Worm (Caenorhabditis elegans) whole organism, L3 larva: ENCODE measurements around the gene Y38C1AA.6.

Experiments used
- ZK546.5 ChIP-seq: sonication (generic microtip); optimal IDR thresholded peaks from 2 replicates; lab custom pipeline; 2017; ENCODE audit warnings: missing biosample characterization, missing genetic modification characterization
- aly-2 ChIP-seq: fragments of 150-350 bp; optimal IDR thresholded peaks from 2 replicates; lab custom pipeline; 2014; ENCODE audit warnings: missing biosample characterization, missing genetic modification characterization
- ama-1 ChIP-seq: fragments of 150-350 bp; optimal IDR thresholded peaks from 2 replicates; lab custom pipeline; 2018
- ceh-16 ChIP-seq: sonication (generic microtip); optimal IDR thresholded peaks from 2 replicates; lab custom pipeline; 2017; ENCODE audit warnings: missing biosample characterization, missing genetic modification characterization
- ceh-28 ChIP-seq: fragments of 150-350 bp; optimal IDR thresholded peaks from 2 replicates; lab custom pipeline; 2014; ENCODE audit warnings: missing biosample characterization, missing genetic modification reagents, missing genetic modification characterization
- ceh-82 ChIP-seq: fragments of 150-350 bp; optimal IDR thresholded peaks from 2 replicates; lab custom pipeline; 2014; ENCODE audit warnings: missing biosample characterization, missing genetic modification characterization
- ceh-9 ChIP-seq: sonication (generic microtip); optimal IDR thresholded peaks from 2 replicates; lab custom pipeline; 2018; ENCODE audit warnings: missing biosample characterization, missing genetic modification characterization
- daf-12 ChIP-seq: fragments of 150-350 bp; optimal IDR thresholded peaks from 2 replicates; lab custom pipeline; 2014; ENCODE audit warnings: missing biosample characterization, missing genetic modification reagents, missing genetic modification characterization
- egl-27 ChIP-seq: sonication (generic microtip); optimal IDR thresholded peaks from 4 replicates; lab custom pipeline; 2017; ENCODE audit warnings: missing biosample characterization, missing genetic modification reagents, missing genetic modification characterization
- egl-5 ChIP-seq: fragments of 150-350 bp; optimal IDR thresholded peaks from 2 replicates; lab custom pipeline; 2017; ENCODE audit warnings: missing biosample characterization, missing genetic modification reagents, missing genetic modification characterization, inconsistent platforms
- elt-1 ChIP-seq: fragments of 150-350 bp; optimal IDR thresholded peaks from 2 replicates; lab custom pipeline; 2014; ENCODE audit warnings: missing biosample characterization, missing genetic modification characterization
- elt-2 ChIP-seq: sonication (generic microtip); optimal IDR thresholded peaks from 2 replicates; lab custom pipeline; 2016; ENCODE audit warnings: missing genetic modification reagents, mild to moderate bottlenecking, missing genetic modification characterization, missing compliant biosample characterization
- elt-3 ChIP-seq, 3 experiments: fragments of 150-350 bp in 1 of 3; sonication (generic microtip) in 2 of 3; optimal IDR thresholded peaks; 2 replicates in 2 of 3; 4 replicates in 1 of 3; lab custom pipeline; 2014 to 2017; ENCODE audit warnings: missing biosample characterization in 3 of 3, missing genetic modification characterization in 3 of 3
- eor-1 ChIP-seq, 2 experiments: fragments of 150-350 bp; optimal IDR thresholded peaks; 2 replicates each; lab custom pipeline; 2014 to 2018; ENCODE audit warnings: missing biosample characterization in 2 of 2, missing genetic modification characterization in 2 of 2
- fkh-10 ChIP-seq: sonication (generic microtip); optimal IDR thresholded peaks from 2 replicates; lab custom pipeline; 2017; ENCODE audit warnings: missing biosample characterization, missing genetic modification reagents, missing genetic modification characterization
- fkh-2 ChIP-seq: fragments of 150-350 bp; optimal IDR thresholded peaks from 2 replicates; lab custom pipeline; 2014; ENCODE audit warnings: missing biosample characterization, missing genetic modification reagents, missing genetic modification characterization
- fos-1 ChIP-seq: fragments of 150-350 bp; optimal IDR thresholded peaks from 2 replicates; lab custom pipeline; 2014; ENCODE audit warnings: missing biosample characterization, missing genetic modification characterization
- lin-15B ChIP-seq: fragments of 150-350 bp; optimal IDR thresholded peaks from 2 replicates; lab custom pipeline; 2014; ENCODE audit warnings: missing biosample characterization, missing genetic modification characterization
- lin-39 ChIP-seq: fragments of 150-350 bp; optimal IDR thresholded peaks from 2 replicates; lab custom pipeline; 2018; ENCODE audit warnings: missing biosample characterization, missing genetic modification reagents, missing genetic modification characterization
- lsy-12 ChIP-seq: sonication (generic microtip); optimal IDR thresholded peaks from 2 replicates; lab custom pipeline; 2016; ENCODE audit warnings: mild to moderate bottlenecking, missing genetic modification characterization, missing compliant biosample characterization
- mdl-1 ChIP-seq: fragments of 150-350 bp; optimal IDR thresholded peaks from 2 replicates; lab custom pipeline; 2014; ENCODE audit warnings: missing biosample characterization, missing genetic modification characterization
- mml-1 ChIP-seq: fragments of 150-350 bp; sonication (generic microtip); optimal IDR thresholded peaks from 3 replicates; lab custom pipeline; 2014; ENCODE audit warnings: missing biosample characterization, missing genetic modification characterization
- nfya-1 ChIP-seq: sonication (generic microtip); optimal IDR thresholded peaks from 2 replicates; lab custom pipeline; 2017; ENCODE audit warnings: missing genetic modification characterization, mild to moderate bottlenecking, missing compliant biosample characterization, antibody characterized with exemption, moderate library complexity; ENCODE audit not compliant: insufficient read depth
- nhr-11 ChIP-seq: fragments of 150-350 bp; optimal IDR thresholded peaks from 2 replicates; lab custom pipeline; 2014; ENCODE audit warnings: missing biosample characterization, missing genetic modification characterization
- nhr-12 ChIP-seq: fragments of 150-350 bp; optimal IDR thresholded peaks from 2 replicates; lab custom pipeline; 2014; ENCODE audit warnings: missing biosample characterization, missing genetic modification characterization
- nhr-23 ChIP-seq: fragments of 150-350 bp; optimal IDR thresholded peaks from 2 replicates; lab custom pipeline; 2014; ENCODE audit warnings: missing biosample characterization, missing genetic modification reagents, missing genetic modification characterization
- nhr-237 ChIP-seq: fragments of 150-350 bp; optimal IDR thresholded peaks from 2 replicates; lab custom pipeline; 2014; ENCODE audit warnings: missing biosample characterization, missing genetic modification characterization
- nhr-25 ChIP-seq: sonication (generic microtip); optimal IDR thresholded peaks from 2 replicates; lab custom pipeline; 2017; ENCODE audit warnings: missing biosample characterization, missing genetic modification characterization
- nhr-28 ChIP-seq: fragments of 150-350 bp; optimal IDR thresholded peaks from 2 replicates; lab custom pipeline; 2014; ENCODE audit warnings: missing biosample characterization, missing genetic modification characterization
- nhr-43 ChIP-seq: sonication (generic microtip); optimal IDR thresholded peaks from 2 replicates; lab custom pipeline; 2016; ENCODE audit warnings: mild to moderate bottlenecking, missing genetic modification characterization, missing compliant biosample characterization; ENCODE audit not compliant: poor library complexity, severe bottlenecking
- nhr-76 ChIP-seq: fragments of 150-350 bp; sonication (generic microtip); optimal IDR thresholded peaks from 5 replicates; lab custom pipeline; 2014; ENCODE audit warnings: missing biosample characterization, missing genetic modification characterization
- nhr-77 ChIP-seq: fragments of 150-350 bp; optimal IDR thresholded peaks from 2 replicates; lab custom pipeline; 2014; ENCODE audit warnings: missing biosample characterization, missing genetic modification characterization
- pha-4 ChIP-seq: fragments of 150-350 bp; optimal IDR thresholded peaks from 2 replicates; lab custom pipeline; 2014; ENCODE audit warnings: missing biosample characterization, missing genetic modification reagents, missing genetic modification characterization
- pqm-1 ChIP-seq: fragments of 150-350 bp; optimal IDR thresholded peaks from 2 replicates; lab custom pipeline; 2017; ENCODE audit warnings: missing biosample characterization, missing genetic modification characterization, inconsistent platforms
- skn-1 ChIP-seq: fragments of 150-350 bp; optimal IDR thresholded peaks from 2 replicates; lab custom pipeline; 2014; ENCODE audit warnings: missing biosample characterization, missing genetic modification characterization
- snpc-4 ChIP-seq: fragments of 150-350 bp; optimal IDR thresholded peaks from 2 replicates; lab custom pipeline; 2014; ENCODE audit warnings: missing biosample characterization, missing genetic modification characterization
- tbx-2 ChIP-seq: sonication (generic microtip); optimal IDR thresholded peaks from 2 replicates; lab custom pipeline; 2016; ENCODE audit warnings: mild to moderate bottlenecking, missing genetic modification characterization, missing compliant biosample characterization
- unc-62 ChIP-seq: fragments of 150-350 bp; sonication (generic microtip); optimal IDR thresholded peaks from 4 replicates; lab custom pipeline; 2014; ENCODE audit warnings: missing biosample characterization, missing genetic modification reagents, missing genetic modification characterization
- zag-1 ChIP-seq: fragments of 150-350 bp; optimal IDR thresholded peaks from 2 replicates; lab custom pipeline; 2014; ENCODE audit warnings: missing biosample characterization, missing genetic modification characterization
- ztf-11 ChIP-seq: fragments of 150-350 bp; optimal IDR thresholded peaks from 2 replicates; lab custom pipeline; 2014; ENCODE audit warnings: missing biosample characterization, missing genetic modification characterization
- ztf-4 ChIP-seq: fragments of 150-350 bp; optimal IDR thresholded peaks from 2 replicates; lab custom pipeline; 2014; ENCODE audit warnings: missing biosample characterization, missing genetic modification characterization

Gene Y38C1AA.6

ce11 chrIV:162530-162929 is at the start of gene Y38C1AA.6:
Y38C1AA.6 (plus strand) TSS chrIV:162830.
- TF ChIP-seq elt-1 (tag; lab: Kevin White, UChicago): no peak
- no peak for TF ChIP-seq skn-1
- no peak for TF ChIP-seq egl-27
- peak; percentile 17 for TF ChIP-seq pqm-1 (tag; lab: Kevin White, UChicago)

- TF ChIP-seq nhr-11 (tag; lab: Kevin White, UChicago): no peak
- no peak for TF ChIP-seq daf-12 (tag; lab: Kevin White, UChicago)
- TF ChIP-seq ceh-82 (tag; lab: Kevin White, UChicago): no peak
- TF ChIP-seq ceh-9 (tag; lab: Kevin White, UChicago): no peak
- no peak for TF ChIP-seq nhr-76 (tag; lab: Kevin White, UChicago)
- TF ChIP-seq lin-15B (tag; lab: Kevin White, UChicago): no peak
- TF ChIP-seq nhr-77 (tag; lab: Kevin White, UChicago): no peak
- no peak for TF ChIP-seq elt-1 (tag; lab: Kevin White, UChicago)
- TF ChIP-seq zag-1: no peak
Measured at ce11 chrIV:118786-119185, 43.8 kb upstream of the Y38C1AA.6 start.

ce11 chrIV:119792-120191 is 42.8 kb upstream of the Y38C1AA.6 start:
- TF ChIP-seq elt-1 (tag; lab: Kevin White, UChicago): no peak
- TF ChIP-seq unc-62 (GFP tag; lab: Kevin White, UChicago): no peak
- TF ChIP-seq eor-1 (tag; optimal IDR thresholded peaks at IDR 0.05; lab: Kevin White, UChicago): no peak
- no peak for TF ChIP-seq ztf-4 (tag; lab: Kevin White, UChicago)
- TF ChIP-seq mdl-1: no peak
- no peak for TF ChIP-seq egl-27
- no peak for TF ChIP-seq tbx-2
- TF ChIP-seq lsy-12 (tag; lab: Kevin White, UChicago): no peak
- TF ChIP-seq skn-1: no peak

- TF ChIP-seq elt-2 (tag; lab: Kevin White, UChicago) (no peak), nhr-237 (no peak), tbx-2 (no peak), lsy-12 (tag; lab: Kevin White, UChicago) (no peak), nhr-12 (tag; lab: Kevin White, UChicago) (no peak)
Measured at ce11 chrIV:121607-122006, 41.0 kb upstream of the Y38C1AA.6 start, which contains the start of gene tut-1. tut-1 (minus strand) TSS chrIV:121707.

ce11 chrIV:125881-126781 is 36.5 kb upstream of the Y38C1AA.6 start, which contains the start of the genes grld-1 and cox-6C:
grld-1 (minus strand) TSS chrIV:125931.
cox-6C (plus strand) TSS chrIV:126731.
- TF ChIP-seq nhr-237 (no peak), lsy-12 (tag; lab: Kevin White, UChicago) (no peak), nhr-28 (no peak), nhr-12 (tag; lab: Kevin White, UChicago) (no peak), nhr-25 (tag; lab: Kevin White, UChicago) (peak; percentile 28), ceh-82 (tag; lab: Kevin White, UChicago) (no peak), elt-3 (tag; optimal IDR thresholded peaks at IDR 0.05; lab: Kevin White, UChicago) (no peak), egl-5 (tag; lab: Kevin White, UChicago) (peak; percentile 61), nhr-23 (peak; percentile 19), ceh-9 (tag; lab: Kevin White, UChicago) (no peak), unc-62 (GFP tag; lab: Kevin White, UChicago) (no peak), nfya-1 (tag; lab: Kevin White, UChicago) (peak; percentile 77), tbx-2 (no peak), snpc-4 (tag; lab: Kevin White, UChicago) (peak; percentile 64), fos-1 (tag; lab: Kevin White, UChicago) (no peak), lin-15B (tag; lab: Kevin White, UChicago) (peak; percentile 60), mdl-1 (no peak), ztf-11 (tag; lab: Kevin White, UChicago) (no peak), ceh-16 (no peak), ama-1 (no peak), skn-1 (no peak), ceh-28 (tag; lab: Kevin White, UChicago) (peak; percentile 63), zag-1 (no peak), pqm-1 (tag; lab: Kevin White, UChicago) (peak; percentile 17), mml-1 (tag; lab: Kevin White, UChicago) (no peak), nhr-77 (tag; lab: Kevin White, UChicago) (no peak), lin-39 (peak; percentile 27), pha-4 (tag; lab: Kevin White, UChicago) (peak; percentile 60), eor-1 (tag; optimal IDR thresholded peaks at IDR 0.05; lab: Kevin White, UChicago) (no peak), aly-2 (tag; lab: Kevin White, UChicago) (no peak), daf-12 (tag; lab: Kevin White, UChicago) (no peak), fkh-2 (tag; lab: Kevin White, UChicago) (no peak), elt-2 (tag; lab: Kevin White, UChicago) (peak; percentile 38), nhr-43 (tag; lab: Kevin White, UChicago) (no peak), fkh-10 (GFP tag; lab: Kevin White, UChicago) (peak; percentile 1), elt-1 (tag; lab: Kevin White, UChicago) (no peak), ZK546.5 (no peak)
